Worm (Caenorhabditis elegans) whole organism, L1 larva: ENCODE data around the gene fbxb-55.

ENCODE experiments used
- C16A3.4 ChIP-seq: fragments of 150-350 bp; optimal IDR thresholded peaks from 2 replicates; lab custom pipeline; 2014; ENCODE audit warnings: missing biosample characterization, missing genetic modification characterization
- F16B12.6 ChIP-seq: fragments of 150-350 bp; optimal IDR thresholded peaks from 2 replicates; lab custom pipeline; 2014; ENCODE audit warnings: missing biosample characterization, missing genetic modification characterization
- alr-1 ChIP-seq: fragments of 200-800 bp; sonication (Bioruptor generic); optimal IDR thresholded peaks from 2 replicates; lab custom pipeline; 2018; ENCODE audit warnings: borderline replicate concordance, mild to moderate bottlenecking, missing genetic modification characterization, missing compliant biosample characterization
- blmp-1 ChIP-seq: fragments of 150-350 bp; optimal IDR thresholded peaks from 2 replicates; lab custom pipeline; 2014; ENCODE audit warnings: missing biosample characterization, missing genetic modification characterization
- ceh-63 ChIP-seq: fragments of 200-800 bp; sonication (Bioruptor generic); optimal IDR thresholded peaks from 2 replicates; lab custom pipeline; 2018; ENCODE audit warnings: mild to moderate bottlenecking, missing genetic modification characterization, missing compliant biosample characterization
- ceh-8 ChIP-seq: fragments of 200-800 bp; sonication (Bioruptor generic); optimal IDR thresholded peaks from 2 replicates; lab custom pipeline; 2018; ENCODE audit warnings: mild to moderate bottlenecking, missing genetic modification characterization, moderate library complexity, missing compliant biosample characterization
- ceh-90 ChIP-seq: sonication (generic microtip); optimal IDR thresholded peaks from 2 replicates; lab custom pipeline; 2016; ENCODE audit warnings: missing genetic modification characterization, missing compliant biosample characterization
- dsc-1 ChIP-seq: sonication (generic microtip); optimal IDR thresholded peaks from 2 replicates; lab custom pipeline; 2016; ENCODE audit warnings: mild to moderate bottlenecking, missing genetic modification characterization, missing compliant biosample characterization
- efl-1 ChIP-seq, 4 experiments: fragments of 150-350 bp; optimal IDR thresholded peaks in 3 of 4; peaks in 1 of 4; 1 replicate in 1 of 4; 2 replicates in 3 of 4; lab custom pipeline; 2014; ENCODE audit warnings: missing biosample characterization in 2 of 4, missing genetic modification characterization in 2 of 4, missing genetic modification reagents in 2 of 4
- efl-3 ChIP-seq: fragments of 200-800 bp; sonication (Bioruptor generic); optimal IDR thresholded peaks from 2 replicates; lab custom pipeline; 2018; ENCODE audit warnings: mild to moderate bottlenecking, missing genetic modification characterization, missing compliant biosample characterization
- egl-13 ChIP-seq: sonication (generic microtip); optimal IDR thresholded peaks from 2 replicates; lab custom pipeline; 2016; ENCODE audit warnings: missing genotype, missing genetic modification reagents, missing genetic modification characterization, missing compliant biosample characterization
- ets-5 ChIP-seq: fragments of 200-800 bp; sonication (Bioruptor generic); IDR thresholded peaks from 2 replicates; pipeline ENCODE4 v1.3.6; 2022; ENCODE audit warnings: missing genetic modification characterization, missing compliant biosample characterization
- fkh-10 ChIP-seq: sonication (generic microtip); optimal IDR thresholded peaks from 2 replicates; lab custom pipeline; 2017; ENCODE audit warnings: missing biosample characterization, missing genetic modification reagents, missing genetic modification characterization
- fkh-4 ChIP-seq: sonication (generic microtip); optimal IDR thresholded peaks from 2 replicates; lab custom pipeline; 2016; ENCODE audit warnings: missing compliant biosample characterization, missing genetic modification characterization, borderline replicate concordance
- fkh-8 ChIP-seq: sonication (generic microtip); optimal IDR thresholded peaks from 2 replicates; lab custom pipeline; 2016; ENCODE audit warnings: mild to moderate bottlenecking, missing genetic modification characterization, missing compliant biosample characterization
- fos-1 ChIP-seq: fragments of 150-350 bp; optimal IDR thresholded peaks from 2 replicates; lab custom pipeline; 2014; ENCODE audit warnings: missing biosample characterization, missing genetic modification characterization
- grh-1 ChIP-seq: fragments of 200-800 bp; sonication (Bioruptor generic); IDR thresholded peaks from 2 replicates; pipeline ENCODE4 v1.3.6; 2022; ENCODE audit warnings: missing genetic modification reagents, missing genetic modification characterization, missing compliant biosample characterization
- hpl-2 ChIP-seq: fragments of 150-350 bp; optimal IDR thresholded peaks from 2 replicates; lab custom pipeline; 2014; ENCODE audit warnings: missing biosample characterization, missing genetic modification reagents, missing genetic modification characterization
- irx-1 ChIP-seq: sonication (generic microtip); optimal IDR thresholded peaks from 2 replicates; lab custom pipeline; 2016; ENCODE audit warnings: missing genetic modification characterization, missing compliant biosample characterization
- isw-1 ChIP-seq: fragments of 200-800 bp; sonication (Bioruptor generic); IDR thresholded peaks from 2 replicates; pipeline ENCODE4 v1.3.6; 2022; ENCODE audit warnings: missing genetic modification characterization, missing compliant biosample characterization
- jun-1 ChIP-seq: fragments of 150-350 bp; optimal IDR thresholded peaks from 2 replicates; lab custom pipeline; 2014; ENCODE audit warnings: missing biosample characterization, missing genetic modification reagents, missing genetic modification characterization
- lin-13 ChIP-seq: fragments of 150-350 bp; optimal IDR thresholded peaks from 2 replicates; lab custom pipeline; 2014; ENCODE audit warnings: missing biosample characterization, missing genetic modification reagents, missing genetic modification characterization
- lin-35 ChIP-seq, 2 experiments: fragments of 150-350 bp; optimal IDR thresholded peaks; 2 replicates each; lab custom pipeline; 2014; ENCODE audit warnings: missing biosample characterization in 2 of 2, missing genetic modification characterization in 2 of 2, missing genetic modification reagents in 2 of 2
- lin-39 ChIP-seq: fragments of 150-350 bp; optimal IDR thresholded peaks from 2 replicates; lab custom pipeline; 2014; ENCODE audit warnings: missing biosample characterization, missing genetic modification reagents, missing genetic modification characterization
- lir-3 ChIP-seq: sonication (generic microtip); optimal IDR thresholded peaks from 2 replicates; lab custom pipeline; 2016; ENCODE audit warnings: mild to moderate bottlenecking, missing genetic modification characterization, moderate library complexity, missing compliant biosample characterization; ENCODE audit not compliant: poor library complexity
- mdl-1 ChIP-seq, 2 experiments: fragments of 150-350 bp; optimal IDR thresholded peaks; 2 replicates each; lab custom pipeline; 2014 to 2017; ENCODE audit warnings: missing biosample characterization in 2 of 2, missing genetic modification characterization in 2 of 2, inconsistent platforms in 1 of 2
- mep-1 ChIP-seq: fragments of 150-350 bp; optimal IDR thresholded peaks from 2 replicates; lab custom pipeline; 2014; ENCODE audit warnings: missing biosample characterization, missing genetic modification characterization
- nhr-11 ChIP-seq: fragments of 150-350 bp; optimal IDR thresholded peaks from 2 replicates; lab custom pipeline; 2014; ENCODE audit warnings: missing biosample characterization, missing genetic modification characterization
- nhr-237 ChIP-seq: fragments of 150-350 bp; optimal IDR thresholded peaks from 2 replicates; lab custom pipeline; 2014; ENCODE audit warnings: missing biosample characterization, missing genetic modification characterization
- nhr-28 ChIP-seq: fragments of 150-350 bp; optimal IDR thresholded peaks from 2 replicates; lab custom pipeline; 2014; ENCODE audit warnings: missing biosample characterization, missing genetic modification characterization
- nhr-71 ChIP-seq: sonication (generic microtip); optimal IDR thresholded peaks from 2 replicates; lab custom pipeline; 2016; ENCODE audit warnings: mild to moderate bottlenecking, missing genetic modification characterization, moderate library complexity, missing compliant biosample characterization
- nhr-77 ChIP-seq: fragments of 150-350 bp; optimal IDR thresholded peaks from 2 replicates; lab custom pipeline; 2014; ENCODE audit warnings: missing biosample characterization, missing genetic modification characterization
- nhr-84 ChIP-seq: sonication (generic microtip); optimal IDR thresholded peaks from 2 replicates; lab custom pipeline; 2017; ENCODE audit warnings: missing biosample characterization, missing genetic modification characterization
- nhr-85 ChIP-seq: sonication (generic microtip); peaks from one replicate; lab custom pipeline; 2016; ENCODE audit warnings: missing genetic modification characterization, inconsistent platforms, missing compliant biosample characterization
- pag-3 ChIP-seq: sonication (generic microtip); optimal IDR thresholded peaks from 2 replicates; lab custom pipeline; 2017; ENCODE audit warnings: missing genetic modification characterization, mild to moderate bottlenecking, missing compliant biosample characterization, antibody characterized with exemption, borderline replicate concordance; ENCODE audit not compliant: insufficient read depth
- pqm-1 ChIP-seq: sonication (generic microtip); optimal IDR thresholded peaks from 3 replicates; lab custom pipeline; 2017; ENCODE audit warnings: missing biosample characterization, missing genetic modification characterization
- rnt-1 ChIP-seq: sonication (generic microtip); optimal IDR thresholded peaks from 2 replicates; lab custom pipeline; 2016; ENCODE audit warnings: mild to moderate bottlenecking, missing genetic modification characterization, moderate library complexity, missing compliant biosample characterization
- snpc-4 ChIP-seq: fragments of 150-350 bp; optimal IDR thresholded peaks from 2 replicates; lab custom pipeline; 2014; ENCODE audit warnings: missing biosample characterization, missing genetic modification characterization
- snu-23 ChIP-seq: sonication (generic microtip); optimal IDR thresholded peaks from 2 replicates; lab custom pipeline; 2016; ENCODE audit warnings: missing genetic modification characterization, missing compliant biosample characterization
- sup-37 ChIP-seq: fragments of 200-800 bp; sonication (Bioruptor generic); optimal IDR thresholded peaks from 2 replicates; lab custom pipeline; 2018; ENCODE audit warnings: mild to moderate bottlenecking, missing genetic modification characterization, missing compliant biosample characterization
- tbx-2 ChIP-seq: sonication (generic microtip); optimal IDR thresholded peaks from 2 replicates; lab custom pipeline; 2016; ENCODE audit warnings: missing genetic modification characterization, missing compliant biosample characterization
- tlp-1 ChIP-seq: fragments of 150-350 bp; optimal IDR thresholded peaks from 2 replicates; lab custom pipeline; 2014; ENCODE audit warnings: missing biosample characterization, missing genetic modification characterization
- unc-130 ChIP-seq: fragments of 150-350 bp; optimal IDR thresholded peaks from 2 replicates; lab custom pipeline; 2017; ENCODE audit warnings: missing biosample characterization, missing genetic modification characterization, inconsistent platforms
- unc-98 ChIP-seq: fragments of 200-800 bp; sonication (Bioruptor generic); IDR thresholded peaks from 2 replicates; pipeline ENCODE4 v1.3.6; 2022; ENCODE audit warnings: missing genetic modification characterization, missing compliant biosample characterization
- vab-15 ChIP-seq: sonication (generic microtip); optimal IDR thresholded peaks from 2 replicates; lab custom pipeline; 2017; ENCODE audit warnings: missing genotype, mild to moderate bottlenecking, missing genetic modification characterization, missing compliant biosample characterization
- xbp-1 ChIP-seq: sonication (generic microtip); optimal IDR thresholded peaks from 2 replicates; lab custom pipeline; 2016; ENCODE audit warnings: missing genetic modification characterization, missing compliant biosample characterization
- zip-4 ChIP-seq: fragments of 200-800 bp; sonication (Bioruptor generic); optimal IDR thresholded peaks from 2 replicates; lab custom pipeline; 2018; ENCODE audit warnings: mild to moderate bottlenecking, missing genetic modification characterization, moderate library complexity, missing compliant biosample characterization

Gene fbxb-55

DNA sequence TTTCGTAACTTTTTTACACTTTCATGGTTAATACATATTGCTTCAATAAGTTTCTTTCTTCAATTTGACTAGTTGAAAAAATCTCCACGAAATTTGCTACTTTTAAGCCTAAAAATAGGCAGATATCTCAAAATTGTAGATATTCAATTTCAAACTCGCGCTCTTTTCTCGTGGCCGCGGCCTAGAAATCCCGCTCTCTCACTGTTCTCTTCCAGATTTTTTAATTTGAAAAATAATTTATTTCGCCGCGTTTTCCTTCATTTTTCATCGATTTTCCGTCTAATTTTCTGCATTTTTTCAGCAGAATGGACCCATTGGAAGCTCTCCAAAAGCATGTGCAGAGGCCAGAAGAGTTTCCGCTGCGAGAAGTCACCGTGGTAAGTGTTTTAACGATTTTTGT lies 26.3 kb upstream of the fbxb-55 start, which contains the start of gene cdc-73 (continued):
- peak; percentile 64 for TF ChIP-seq mep-1 (tag; lab: Kevin White, UChicago)
- peak; percentile 94 for TF ChIP-seq lin-35 (GFP tag; optimal IDR thresholded peaks at IDR 0.05; lab: Kevin White, UChicago)
- peak; percentile 26 for TF ChIP-seq egl-13 (tag; lab: Kevin White, UChicago)
- peak; percentile 29 for TF ChIP-seq F16B12.6 (tag; lab: Kevin White, UChicago)
- TF ChIP-seq mdl-1 (tag; optimal IDR thresholded peaks at IDR 0.05; lab: Kevin White, UChicago), result no peak
- peak; percentile 83 for TF ChIP-seq irx-1 (tag; lab: Kevin White, UChicago)
- TF ChIP-seq pqm-1 (tag; lab: Kevin White, UChicago), result no peak
- TF ChIP-seq ets-5, result no peak
- TF ChIP-seq tbx-2 (tag; lab: Kevin White, UChicago), result peak; percentile 72
- no peak for TF ChIP-seq unc-130 (tag; lab: Kevin White, UChicago)
- no peak for TF ChIP-seq zip-4
- peak; percentile 34 for TF ChIP-seq isw-1
- TF ChIP-seq dsc-1 (tag; lab: Kevin White, UChicago), result peak; percentile 63
- TF ChIP-seq grh-1 (GFP tag; lab: Robert Waterston, UW), result no peak
- no peak for TF ChIP-seq nhr-28 (tag; lab: Kevin White, UChicago)
- no peak for TF ChIP-seq alr-1 (tag; lab: Kevin White, UChicago)
- no peak for TF ChIP-seq sup-37
- TF ChIP-seq tlp-1, result no peak
- TF ChIP-seq fkh-10 (GFP tag; lab: Kevin White, UChicago), result no peak
- peak; percentile 33 for TF ChIP-seq nhr-85
- TF ChIP-seq blmp-1 (tag; lab: Kevin White, UChicago), result no peak
- TF ChIP-seq snpc-4 (tag; lab: Kevin White, UChicago), result no peak
- peak; percentile 93 to 94 for TF ChIP-seq efl-1 (optimal IDR thresholded peaks at IDR 0.05; lab: Kevin White, UChicago)
- TF ChIP-seq efl-1 (GFP tag; optimal IDR thresholded peaks at IDR 0.05 in 1 of 2; lab: Kevin White, UChicago), result peak; percentile 92 to 99
- peak; percentile 74 for TF ChIP-seq nhr-71
- peak; percentile 53 for TF ChIP-seq fkh-4 (tag; lab: Kevin White, UChicago)
- no peak for TF ChIP-seq pag-3 (tag; lab: Kevin White, UChicago)
- no peak for TF ChIP-seq lir-3 (tag; lab: Kevin White, UChicago)
- TF ChIP-seq snu-23 (GFP tag; lab: Kevin White, UChicago), result peak; percentile 63
- no peak for TF ChIP-seq ceh-63 (GFP tag; lab: Kevin White, UChicago)
- TF ChIP-seq xbp-1 (tag; lab: Kevin White, UChicago), result peak; percentile 54
- TF ChIP-seq unc-98 (GFP tag; lab: Robert Waterston, UW), result 0 out of 2 replicates have a peak, but pooled peaks have one; percentile 37
- TF ChIP-seq ceh-90, result peak; percentile 87
- peak; percentile 94 for TF ChIP-seq rnt-1 (tag; lab: Kevin White, UChicago)
- peak; percentile 12 for TF ChIP-seq fos-1 (tag; lab: Kevin White, UChicago)
- TF ChIP-seq nhr-237 (tag; lab: Kevin White, UChicago), result no peak
- TF ChIP-seq C16A3.4 (tag; lab: Kevin White, UChicago), result peak; percentile 7
- no peak for TF ChIP-seq efl-3 (GFP tag; lab: Kevin White, UChicago)
- no peak for TF ChIP-seq nhr-84
- TF ChIP-seq ceh-8 (GFP tag; lab: Kevin White, UChicago), result no peak
- no peak for TF ChIP-seq lin-39
- TF ChIP-seq nhr-77, result no peak
- TF ChIP-seq nhr-11 (tag; lab: Kevin White, UChicago), result no peak
- peak; percentile 15 for TF ChIP-seq fkh-8 (tag; lab: Kevin White, UChicago)
- TF ChIP-seq jun-1, result no peak
- no peak for TF ChIP-seq vab-15 (tag; lab: Kevin White, UChicago)
- no peak for TF ChIP-seq hpl-2 (GFP tag; lab: Kevin White, UChicago)
- peak; percentile 1 for TF ChIP-seq lin-13 (GFP tag; lab: Kevin White, UChicago)
